Worm (Caenorhabditis elegans): Measurements from ENCODE around the gene srw-31.

ce11 chrV:17549362-17549761 lies 43.0 kb downstream of the srw-31 start, which contains the start of gene fbxa-176:
- TF ChIP-seq skn-1 (tag; optimal IDR thresholded peaks at IDR 0.05) (no peak), jun-1 (tag; optimal IDR thresholded peaks at IDR 0.05) (no peak), snpc-4 (tag; optimal IDR thresholded peaks at IDR 0.05) (no peak), fos-1 (tag; optimal IDR thresholded peaks at IDR 0.05) (no peak), zag-1 (tag; optimal IDR thresholded peaks at IDR 0.05) (no peak), tbx-2 (tag; optimal IDR thresholded peaks at IDR 0.05) (no peak), ceh-16 (tag; optimal IDR thresholded peaks at IDR 0.05) (no peak), elt-3 (tag; optimal IDR thresholded peaks at IDR 0.05) (no peak)

All from whole organism, L3 larva.